Fruit fly (Drosophila melanogaster): Measurements from ENCODE around the gene kek5.

The kek5 gene

DNA sequence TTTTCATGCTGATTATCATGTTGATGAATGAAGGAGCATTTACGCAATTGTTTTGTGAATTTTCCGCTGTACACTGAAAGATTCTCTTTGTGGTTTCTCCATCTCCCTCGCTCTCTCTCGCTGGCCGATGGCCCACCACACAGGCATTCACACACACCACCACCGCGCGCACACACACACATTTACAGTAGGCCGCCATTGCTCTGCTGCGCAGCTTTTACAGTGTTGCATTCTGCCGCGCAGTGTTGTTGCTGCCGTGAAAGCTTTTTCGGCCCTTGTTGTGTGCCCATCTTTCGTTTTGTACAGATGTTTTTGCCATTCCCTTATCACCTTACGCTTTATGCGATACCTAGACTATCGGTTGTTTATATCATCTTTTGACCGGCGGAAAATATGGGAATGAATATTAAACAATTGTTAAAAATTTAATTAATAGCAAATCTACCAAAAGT, 143.9 kb downstream of the kek5 start (continued):
- no peak for TF ChIP-seq Xrp1 (GFP tag; IDR thresholded peaks at IDR 0.05)
- TF ChIP-seq scrt (GFP tag; optimal IDR thresholded peaks at IDR 0.05) = no peak
- no peak for TF ChIP-seq wor (GFP tag; IDR thresholded peaks at IDR 0.05)
- TF ChIP-seq lab (GFP tag; optimal IDR thresholded peaks at IDR 0.05) = peak; percentile 40
- peak; percentile 37 for TF ChIP-seq Fer1 (GFP tag; optimal IDR thresholded peaks at IDR 0.05)
- no peak for TF ChIP-seq Fer2 (tag; optimal IDR thresholded peaks at IDR 0.05)
- TF ChIP-seq odd (GFP tag; optimal IDR thresholded peaks at IDR 0.05) = no peak
- peak; percentile 77 for TF ChIP-seq mirr (GFP tag; optimal IDR thresholded peaks at IDR 0.05)
- no peak for TF ChIP-seq CG2889 (GFP tag; IDR thresholded peaks at IDR 0.05)
- no peak for TF ChIP-seq CG10209 (GFP tag; optimal IDR thresholded peaks at IDR 0.05)
- no peak for TF ChIP-seq bowl (GFP tag; IDR thresholded peaks at IDR 0.05)
- TF ChIP-seq CG14860 (GFP tag; IDR thresholded peaks at IDR 0.05; ENCODE audit: partially characterized antibody) = 0 out of 3 replicates have a peak, but pooled peaks have one; percentile 32
- TF ChIP-seq CG14050 (GFP tag; IDR thresholded peaks at IDR 0.05) = no peak
- no peak for TF ChIP-seq schlank (tag; optimal IDR thresholded peaks at IDR 0.05)
- TF ChIP-seq CG12391 (tag; optimal IDR thresholded peaks at IDR 0.05) = no peak
- TF ChIP-seq chinmo (GFP tag; IDR thresholded peaks at IDR 0.05; ENCODE audit: partially characterized antibody) = peak; percentile 97
- no peak for TF ChIP-seq CG18011 (GFP tag; optimal IDR thresholded peaks at IDR 0.05)
- no peak for TF ChIP-seq her (GFP tag; optimal IDR thresholded peaks at IDR 0.05)
- TF ChIP-seq ro (GFP tag; IDR thresholded peaks at IDR 0.05) = no peak
- no peak for TF ChIP-seq Six4 (GFP tag; optimal IDR thresholded peaks at IDR 0.05)
- peak; percentile 66 for TF ChIP-seq CrebB (tag; optimal IDR thresholded peaks at IDR 0.05)
- no peak for TF ChIP-seq CG9817 (tag; optimal IDR thresholded peaks at IDR 0.05)
- no peak for TF ChIP-seq eve (GFP tag; optimal IDR thresholded peaks at IDR 0.05)
- TF ChIP-seq HLH3B (GFP tag; IDR thresholded peaks at IDR 0.05) = no peak
- TF ChIP-seq Neu2 (GFP tag; optimal IDR thresholded peaks at IDR 0.05; ENCODE audit: borderline replicate concordance) = no peak
- peak; percentile 86 for TF ChIP-seq CG13287 (GFP tag; IDR thresholded peaks at IDR 0.05; ENCODE audit: partially characterized antibody)
- TF ChIP-seq twi (tag; optimal IDR thresholded peaks at IDR 0.05) = no peak
- peak; percentile 60 for TF ChIP-seq pfk (GFP tag; optimal IDR thresholded peaks at IDR 0.05)
- no peak for TF ChIP-seq Doc2 (GFP tag; IDR thresholded peaks at IDR 0.05)
- no peak for TF ChIP-seq dm (GFP tag; optimal IDR thresholded peaks at IDR 0.05)
- TF ChIP-seq CG2116 (GFP tag; optimal IDR thresholded peaks at IDR 0.05) = peak; percentile 97
- TF ChIP-seq luna (GFP tag; optimal IDR thresholded peaks at IDR 0.05) = no peak
- TF ChIP-seq E2f2 (GFP tag; IDR thresholded peaks at IDR 0.05) = no peak
- TF ChIP-seq CG9215 (GFP tag; IDR thresholded peaks at IDR 0.05) = no peak
- TF ChIP-seq Trl (optimal IDR thresholded peaks at IDR 0.05) = peak; percentile 59 to 84
- no peak for TF ChIP-seq Trl (GFP tag; optimal IDR thresholded peaks at IDR 0.05)
- TF ChIP-seq CG8944 (GFP tag; optimal IDR thresholded peaks at IDR 0.05) = no peak
- peak; percentile 50 for TF ChIP-seq Dref (GFP tag; IDR thresholded peaks at IDR 0.05)
- TF ChIP-seq CG11398 (GFP tag; optimal IDR thresholded peaks at IDR 0.05) = no peak
- no peak for TF ChIP-seq wek (GFP tag; optimal IDR thresholded peaks at IDR 0.05)
- no peak for TF ChIP-seq CG14441 (GFP tag; IDR thresholded peaks at IDR 0.05)
- no peak for TF ChIP-seq tna (GFP tag; IDR thresholded peaks at IDR 0.05; ENCODE audit: partially characterized antibody)
- TF ChIP-seq CG14667 (GFP tag; IDR thresholded peaks at IDR 0.05) = no peak
- TF ChIP-seq gce (GFP tag; IDR thresholded peaks at IDR 0.05) = no peak
- no peak for TF ChIP-seq CG1024 (GFP tag; IDR thresholded peaks at IDR 0.05)
- no peak for TF ChIP-seq CG6689 (GFP tag; IDR thresholded peaks at IDR 0.05)
- TF ChIP-seq Aef1 (GFP tag; IDR thresholded peaks at IDR 0.05) = peak; percentile 82
- no peak for TF ChIP-seq cas (GFP tag; IDR thresholded peaks at IDR 0.05)
- TF ChIP-seq nom (GFP tag; optimal IDR thresholded peaks at IDR 0.05) = peak; percentile 8
- peak; percentile 78 for TF ChIP-seq Bgb (GFP tag; IDR thresholded peaks at IDR 0.05; ENCODE audit: partially characterized antibody)
- TF ChIP-seq org-1 (GFP tag; optimal IDR thresholded peaks at IDR 0.05) = no peak
- TF ChIP-seq CG1647 (GFP tag; optimal IDR thresholded peaks at IDR 0.05) = no peak

Data from whole organism, embryonic.